Fruit fly (Drosophila melanogaster) whole organism, embryonic: ENCODE measurements around the gene CG43630.
A peak's percentile ranks its signal among the peaks of the same experiment; 100 is the strongest.

Source experiments
- Antp ChIP-seq: fragments of 200-800 bp; sonication (Bioruptor generic); optimal IDR thresholded peaks from 3 replicates; lab custom pipeline; 2016; ENCODE audit warnings: missing biosample characterization, missing genetic modification characterization
- Bgb ChIP-seq: fragments of 200-800 bp; sonication (Bioruptor generic); IDR thresholded peaks from 2 replicates; pipeline ENCODE4 v1.3.6; 2022; ENCODE audit warnings: missing biosample characterization, missing genetic modification characterization; ENCODE audit not compliant: partially characterized antibody
- CG1024 ChIP-seq: fragments of 200-800 bp; sonication (Bioruptor generic); IDR thresholded peaks from 2 replicates; pipeline ENCODE4 v1.3.6; 2022; ENCODE audit warnings: missing biosample characterization, missing genetic modification characterization
- CG10565 ChIP-seq: fragments of 200-800 bp; sonication (Bioruptor generic); optimal IDR thresholded peaks from 3 replicates; lab custom pipeline; 2016; ENCODE audit warnings: missing biosample characterization, mild to moderate bottlenecking, missing genetic modification characterization
- CG10979 ChIP-seq: fragments of 200-800 bp; sonication (Bioruptor generic); optimal IDR thresholded peaks from 2 replicates; lab custom pipeline; 2018; ENCODE audit warnings: missing biosample characterization, mild to moderate bottlenecking, missing genetic modification characterization, moderate library complexity
- CG11398 ChIP-seq: fragments of 200-800 bp; sonication (Bioruptor generic); optimal IDR thresholded peaks from 2 replicates; lab custom pipeline; 2016; ENCODE audit warnings: missing biosample characterization, missing genetic modification characterization
- CG14050 ChIP-seq: fragments of 200-800 bp; sonication (Bioruptor generic); IDR thresholded peaks from 3 replicates; pipeline ENCODE4 v1.3.6; 2022; ENCODE audit warnings: missing biosample characterization, missing genetic modification characterization
- CG15696 ChIP-seq: fragments of 200-800 bp; sonication (Bioruptor generic); optimal IDR thresholded peaks from 2 replicates; lab custom pipeline; 2019; ENCODE audit warnings: missing biosample characterization, mild to moderate bottlenecking, missing genetic modification characterization, moderate library complexity
- CG17328 ChIP-seq: fragments of 200-800 bp; sonication (Bioruptor generic); IDR thresholded peaks from 2 replicates; pipeline ENCODE4 v1.3.6; 2022; ENCODE audit warnings: missing biosample characterization, missing genetic modification characterization
- CG2129 ChIP-seq: fragments of 200-800 bp; sonication (Bioruptor generic); IDR thresholded peaks from 2 replicates; pipeline ENCODE4 v1.3.6; 2022; ENCODE audit warnings: missing biosample characterization, missing genetic modification characterization; ENCODE audit not compliant: partially characterized antibody
- CG2889 ChIP-seq: fragments of 200-800 bp; sonication (Bioruptor generic); IDR thresholded peaks from 3 replicates; pipeline ENCODE4 v1.3.6; 2022; ENCODE audit warnings: missing biosample characterization, missing genetic modification characterization
- CG3726 ChIP-seq: fragments of 200-800 bp; sonication (Bioruptor generic); IDR thresholded peaks from 3 replicates; pipeline ENCODE4, ENCODE4 v1.3.6; 2022; ENCODE audit warnings: missing biosample characterization, missing genetic modification characterization
- CG3838 ChIP-seq: fragments of 200-800 bp; sonication (Bioruptor generic); optimal IDR thresholded peaks from 3 replicates; lab custom pipeline; 2016; ENCODE audit warnings: missing biosample characterization, missing genetic modification characterization
- CG4360 ChIP-seq: fragments of 200-800 bp; sonication (Bioruptor generic); IDR thresholded peaks from 2 replicates; pipeline ENCODE4 v1.3.6; 2022; ENCODE audit warnings: missing biosample characterization, missing genetic modification characterization
- CG4617 ChIP-seq: fragments of 200-800 bp; sonication (Bioruptor generic); optimal IDR thresholded peaks from 3 replicates; lab custom pipeline; 2016; ENCODE audit warnings: missing biosample characterization, missing genetic modification characterization, borderline replicate concordance
- CG5953 ChIP-seq: fragments of 200-800 bp; sonication (Bioruptor generic); IDR thresholded peaks from 2 replicates; pipeline ENCODE4 v1.3.6; 2022; ENCODE audit warnings: missing biosample characterization, missing genetic modification characterization
- CG6175 ChIP-seq: fragments of 200-800 bp; sonication (Bioruptor generic); IDR thresholded peaks from 3 replicates; pipeline ENCODE4 v1.3.6; 2022; ENCODE audit warnings: missing biosample characterization, missing genetic modification characterization
- CG6813 ChIP-seq: fragments of 200-800 bp; sonication (Bioruptor generic); optimal IDR thresholded peaks from 2 replicates; lab custom pipeline; 2017; ENCODE audit warnings: missing biosample characterization, missing genetic modification characterization, mild to moderate bottlenecking, moderate library complexity, missing genetic modification reagents
- CG7357 ChIP-seq: fragments of 200-800 bp; sonication (Bioruptor generic); IDR thresholded peaks from 3 replicates; pipeline ENCODE4 v1.3.6; 2022; ENCODE audit warnings: missing biosample characterization, missing genetic modification characterization
- CG7963 ChIP-seq: fragments of 200-800 bp; sonication (Bioruptor generic); IDR thresholded peaks from 3 replicates; pipeline ENCODE4 v1.3.6; 2022; ENCODE audit warnings: missing biosample characterization, missing genetic modification characterization; ENCODE audit not compliant: partially characterized antibody
- CG8089 ChIP-seq: fragments of 200-800 bp; sonication (Bioruptor generic); optimal IDR thresholded peaks from 3 replicates; lab custom pipeline; 2016; ENCODE audit warnings: missing biosample characterization, missing genetic modification characterization
- CG9609 ChIP-seq: fragments of 200-800 bp; sonication (Bioruptor generic); optimal IDR thresholded peaks from 3 replicates; lab custom pipeline; 2016; ENCODE audit warnings: missing biosample characterization, missing genetic modification characterization
- CG9817 ChIP-seq: fragments of 200-800 bp; sonication (Bioruptor generic); optimal IDR thresholded peaks from 2 replicates; lab custom pipeline; 2018; ENCODE audit warnings: missing biosample characterization, mild to moderate bottlenecking, missing genetic modification characterization, moderate library complexity
- Chrac-16 ChIP-seq: fragments of 200-800 bp; sonication (Bioruptor generic); optimal IDR thresholded peaks from 3 replicates; lab custom pipeline; 2016; ENCODE audit warnings: missing biosample characterization, missing genetic modification characterization
- CoRest ChIP-seq: fragments of 200-800 bp; sonication (Bioruptor generic); optimal IDR thresholded peaks from 3 replicates; lab custom pipeline; 2018; ENCODE audit warnings: missing biosample characterization, mild to moderate bottlenecking, missing genetic modification characterization, moderate library complexity
- E2f1 ChIP-seq: fragments of 200-800 bp; sonication (Bioruptor generic); IDR thresholded peaks from 2 replicates; pipeline ENCODE4 v1.3.6; 2022; ENCODE audit warnings: missing biosample characterization, missing genetic modification characterization
- E2f2 ChIP-seq: fragments of 200-800 bp; sonication (Bioruptor generic); IDR thresholded peaks from 2 replicates; pipeline ENCODE4 v1.3.6; 2022; ENCODE audit warnings: missing biosample characterization, missing genetic modification characterization
- Eip74EF ChIP-seq, 2 experiments: fragments of 200-800 bp in 1 of 2; fragments of >200 bp in 1 of 2; sonication (Bioruptor generic) in 1 of 2; optimal IDR thresholded peaks; 2 replicates each; lab custom pipeline; 2017 to 2019; ENCODE audit warnings: missing biosample characterization in 2 of 2, missing genetic modification characterization in 2 of 2, mild to moderate bottlenecking in 1 of 2, moderate library complexity in 1 of 2
- Elba2 ChIP-seq: fragments of 200-800 bp; sonication (Bioruptor generic); optimal IDR thresholded peaks from 3 replicates; lab custom pipeline; 2016; ENCODE audit warnings: missing biosample characterization, missing genetic modification characterization
- Neu2 ChIP-seq: fragments of 200-800 bp; sonication (Bioruptor generic); optimal IDR thresholded peaks from 3 replicates; lab custom pipeline; 2016; ENCODE audit warnings: missing biosample characterization, missing genetic modification characterization, borderline replicate concordance
- Pdp1 ChIP-seq, 2 experiments: fragments of 200-800 bp; sonication (Bioruptor generic); optimal IDR thresholded peaks; 3 replicates each; lab custom pipeline; 2016; ENCODE audit warnings: missing biosample characterization in 2 of 2, missing genetic modification characterization in 2 of 2, mild to moderate bottlenecking in 1 of 2, moderate library complexity in 1 of 2
- Ptx1 ChIP-seq: fragments of 200-800 bp; sonication (Bioruptor generic); IDR thresholded peaks from 2 replicates; pipeline ENCODE4 v1.3.6; 2022; ENCODE audit warnings: missing biosample characterization, missing genetic modification characterization
- bab2 ChIP-seq: fragments of 200-800 bp; sonication (Bioruptor generic); optimal IDR thresholded peaks from 2 replicates; lab custom pipeline; 2016; ENCODE audit warnings: missing biosample characterization, missing genetic modification characterization
- crc ChIP-seq: fragments of 200-800 bp; sonication (Bioruptor generic); optimal IDR thresholded peaks from 2 replicates; lab custom pipeline; 2016; ENCODE audit warnings: missing biosample characterization, missing genetic modification characterization
- dati ChIP-seq: fragments of 200-800 bp; sonication (Bioruptor generic); IDR thresholded peaks from 2 replicates; pipeline ENCODE4 v1.3.6; 2022; ENCODE audit warnings: missing biosample characterization, missing genetic modification characterization
- eve ChIP-seq, 2 experiments: fragments of >200 bp; optimal IDR thresholded peaks; 2 replicates each; lab custom pipeline; 2017; ENCODE audit warnings: missing biosample characterization in 2 of 2, missing genetic modification characterization in 2 of 2
- gcm2 ChIP-seq: fragments of 200-800 bp; sonication (Bioruptor generic); optimal IDR thresholded peaks from 2 replicates; lab custom pipeline; 2016; ENCODE audit warnings: missing biosample characterization, missing genetic modification characterization
- gro ChIP-seq: fragments of 200-800 bp; sonication (Bioruptor generic); optimal IDR thresholded peaks from 2 replicates; lab custom pipeline; 2016; ENCODE audit warnings: missing biosample characterization, missing genetic modification characterization
- h ChIP-seq: fragments of >200 bp; optimal IDR thresholded peaks from 2 replicates; lab custom pipeline; 2017
- ham ChIP-seq: fragments of 200-800 bp; sonication (Bioruptor generic); IDR thresholded peaks from 2 replicates; pipeline ENCODE4 v1.3.6; 2022; ENCODE audit warnings: missing biosample characterization, missing genetic modification characterization
- inv ChIP-seq: fragments of 200-800 bp; sonication (Bioruptor generic); IDR thresholded peaks from 2 replicates; pipeline ENCODE4 v1.3.6; 2022; ENCODE audit warnings: missing biosample characterization, missing genetic modification characterization; ENCODE audit not compliant: partially characterized antibody
- lbe ChIP-seq: fragments of 200-800 bp; sonication (Bioruptor generic); optimal IDR thresholded peaks from 2 replicates; lab custom pipeline; 2016; ENCODE audit warnings: missing biosample characterization, mild to moderate bottlenecking, missing genetic modification characterization
- nmo ChIP-seq: fragments of 200-800 bp; sonication (Bioruptor generic); optimal IDR thresholded peaks from 2 replicates; lab custom pipeline; 2018; ENCODE audit warnings: missing biosample characterization, mild to moderate bottlenecking, missing genetic modification characterization, moderate library complexity
- pfk ChIP-seq: fragments of 200-800 bp; sonication (Bioruptor generic); optimal IDR thresholded peaks from 2 replicates; lab custom pipeline; 2018; ENCODE audit warnings: missing biosample characterization, mild to moderate bottlenecking, missing genetic modification characterization, moderate library complexity
- prd ChIP-seq, 3 experiments: fragments of >200 bp in 2 of 3; fragments of 200-800 bp in 1 of 3; sonication (Bioruptor generic) in 1 of 3; optimal IDR thresholded peaks in 2 of 3; IDR thresholded peaks in 1 of 3; 2 replicates in 2 of 3; 3 replicates in 1 of 3; pipeline versions ENCODE4 v1.3.6 to Lab custom; 2017 to 2022; ENCODE audit warnings: missing biosample characterization in 1 of 3, missing genetic modification characterization in 1 of 3
- ranshi ChIP-seq: fragments of 200-800 bp; sonication (Bioruptor generic); IDR thresholded peaks from 2 replicates; pipeline ENCODE4 v1.3.6; 2022; ENCODE audit warnings: missing biosample characterization, missing genetic modification characterization
- rib ChIP-seq: fragments of 200-800 bp; sonication (Bioruptor generic); IDR thresholded peaks from 2 replicates; pipeline ENCODE4 v1.3.6; 2022; ENCODE audit warnings: missing biosample characterization, missing genetic modification characterization
- toy ChIP-seq: fragments of 200-800 bp; sonication (Bioruptor generic); IDR thresholded peaks from 2 replicates; pipeline ENCODE4 v1.3.6; 2022; ENCODE audit warnings: missing biosample characterization, missing genetic modification characterization

The CG43630 gene

DNA sequence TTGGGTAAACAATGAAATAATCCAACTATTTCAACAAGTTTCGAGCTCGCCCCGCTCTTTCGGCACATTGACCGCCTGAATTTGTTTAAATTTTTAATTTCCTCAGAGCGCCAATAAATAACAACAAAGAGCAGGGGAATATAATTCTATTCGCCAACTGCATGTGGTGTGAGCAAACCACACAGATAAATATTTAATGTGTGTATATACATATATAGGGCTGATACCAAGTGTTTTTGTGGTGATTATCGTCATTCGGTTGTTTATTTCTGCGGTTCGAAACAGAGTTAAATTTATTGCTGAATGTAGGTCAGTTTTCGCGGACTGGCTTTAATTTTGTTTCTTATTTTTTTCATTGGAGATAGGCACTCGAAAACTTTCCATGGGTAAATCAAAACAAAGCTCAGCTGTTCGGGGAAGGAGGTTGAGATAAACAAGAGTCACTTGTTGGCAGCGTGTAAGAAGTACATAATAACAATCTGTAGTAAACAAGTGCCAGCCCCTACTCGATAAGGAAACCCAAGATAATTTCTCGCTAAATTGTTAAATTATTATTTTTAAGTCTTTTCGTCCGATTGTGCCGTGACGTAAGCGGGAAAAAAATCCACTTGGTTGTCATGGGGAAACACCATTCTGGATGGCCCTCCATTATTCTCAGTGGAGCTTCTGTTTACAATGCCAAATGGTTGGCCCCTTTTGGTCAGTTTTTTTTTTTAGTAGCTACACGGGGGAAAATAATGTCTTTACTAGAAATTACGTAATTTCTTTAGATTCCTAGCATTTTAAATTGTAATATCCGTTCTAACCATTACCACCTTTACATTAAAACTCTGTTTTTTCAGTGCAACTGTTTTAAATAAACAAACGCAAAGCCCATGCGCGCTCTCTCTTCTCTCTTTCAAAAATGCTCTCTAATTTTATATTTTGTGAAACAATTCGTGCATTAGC is 41.8 kb upstream of the CG43630 start (continued):
- TF ChIP-seq h (no peak), Bgb (GFP tag; lab: Robert Waterston, UW) (no peak), CG2889 (GFP tag; lab: Robert Waterston, UW) (peak; percentile 71), Chrac-16 (GFP tag; lab: Kevin White, UChicago) (no peak), CG7357 (GFP tag; lab: Robert Waterston, UW) (no peak; the same call in 2 of the 3 replicates), Eip74EF (GFP tag; optimal IDR thresholded peaks at IDR 0.05; lab: Kevin White, UChicago) (no peak), CoRest (tag; lab: Kevin White, UChicago) (peak; percentile 49), CG8089 (GFP tag; lab: Kevin White, UChicago) (peak; percentile 20), CG15696 (peak; percentile 1), CG3726 (peak; percentile 74; the same call in 2 of the 3 replicates), Elba2 (GFP tag; lab: Kevin White, UChicago) (no peak), CG17328 (GFP tag; lab: Robert Waterston, UW) (peak; percentile 67), pfk (GFP tag; lab: Kevin White, UChicago) (no peak), nmo (peak; percentile 28), bab2 (GFP tag; lab: Kevin White, UChicago) (peak; percentile 44), inv (GFP tag; lab: Robert Waterston, UW) (no peak), Neu2 (no peak), CG9609 (no peak), CG14050 (GFP tag; lab: Robert Waterston, UW) (peak; percentile 63), Antp (GFP tag; lab: Kevin White, UChicago) (peak; percentile 56), Ptx1 (GFP tag; lab: Robert Waterston, UW) (peak; percentile 72; the same call in 1 of the 2 replicates), ranshi (peak; percentile 66), gro (peak; percentile 51), CG5953 (GFP tag; lab: Robert Waterston, UW) (peak; percentile 27; the same call in 1 of the 2 replicates), Pdp1 (GFP tag; optimal IDR thresholded peaks at IDR 0.05; lab: Kevin White, UChicago) (peak; percentile 44 to 86), CG10979 (tag; lab: Kevin White, UChicago) (peak; percentile 39), CG11398 (GFP tag; lab: Kevin White, UChicago) (peak; percentile 30), CG9817 (tag; lab: Kevin White, UChicago) (peak; percentile 26), CG3838 (GFP tag; lab: Kevin White, UChicago) (no peak), CG1024 (no peak), E2f2 (peak; percentile 23; the same call in 1 of the 2 replicates), E2f1 (GFP tag; lab: Robert Waterston, UW) (peak; percentile 54; the same call in 1 of the 2 replicates), CG10565 (GFP tag; lab: Kevin White, UChicago) (no peak), CG6813 (GFP tag; lab: Kevin White, UChicago) (peak; percentile 50), crc (peak; percentile 19), eve (GFP tag; optimal IDR thresholded peaks at IDR 0.05; lab: Kevin White, UChicago) (no peak), gcm2 (GFP tag; lab: Kevin White, UChicago) (no peak), CG7963 (GFP tag; lab: Robert Waterston, UW) (no peak), ham (GFP tag; lab: Robert Waterston, UW) (no peak), prd (optimal IDR thresholded peaks at IDR 0.05; lab: Kevin White, UChicago) (no peak), prd (GFP tag; IDR thresholded peaks at IDR 0.05; lab: Robert Waterston, UW) (peak; percentile 70), dati (GFP tag; lab: Robert Waterston, UW) (0 out of 2 replicates have a peak, but pooled peaks have one; percentile 29), CG4360 (no peak), rib (peak; percentile 27), lbe (no peak), CG4617 (peak; percentile 14), toy (GFP tag; lab: Robert Waterston, UW) (no peak), CG6175 (GFP tag; lab: Robert Waterston, UW) (no peak), CG2129 (GFP tag; lab: Robert Waterston, UW) (no peak)
